Worm (Caenorhabditis elegans) whole organism, young adult: ENCODE measurements around the gene K02C4.3.

Experiments used
- D2030.7 ChIP-seq: fragments of 200-800 bp; sonication (Bioruptor generic); IDR thresholded peaks from 2 replicates; pipeline ENCODE4 v1.3.6; 2022; ENCODE audit warnings: missing genetic modification reagents, missing genetic modification characterization, missing compliant biosample characterization
- F22D6.2 ChIP-seq: sonication (generic microtip); optimal IDR thresholded peaks from 2 replicates; lab custom pipeline; 2016; ENCODE audit warnings: mild to moderate bottlenecking, missing genetic modification characterization, missing compliant biosample characterization
- F23B12.7 ChIP-seq: sonication (generic microtip); optimal IDR thresholded peaks from 2 replicates; lab custom pipeline; 2017; ENCODE audit warnings: missing genetic modification characterization, mild to moderate bottlenecking, missing compliant biosample characterization, antibody characterized with exemption, moderate library complexity; ENCODE audit not compliant: insufficient read depth
- F33H1.4 ChIP-seq: fragments of 200-800 bp; sonication (Bioruptor generic); IDR thresholded peaks from 2 replicates; pipeline ENCODE4 v1.3.6; 2022; ENCODE audit warnings: missing genetic modification reagents, missing genetic modification characterization, missing compliant biosample characterization
- F49E8.2 ChIP-seq: sonication (generic microtip); optimal IDR thresholded peaks from 3 replicates; lab custom pipeline; 2017; ENCODE audit warnings: missing genetic modification characterization, mild to moderate bottlenecking, missing compliant biosample characterization, antibody characterized with exemption, moderate library complexity; ENCODE audit not compliant: insufficient read depth
- F52B5.7 ChIP-seq: sonication (generic microtip); optimal IDR thresholded peaks from 2 replicates; lab custom pipeline; 2016; ENCODE audit warnings: mild to moderate bottlenecking, missing genetic modification characterization, missing compliant biosample characterization
- F55B11.4 ChIP-seq: sonication (generic microtip); optimal IDR thresholded peaks from 2 replicates; lab custom pipeline; 2016; ENCODE audit warnings: missing compliant biosample characterization, missing genetic modification characterization, borderline replicate concordance; ENCODE audit not compliant: insufficient read depth
- K11D2.4 ChIP-seq: fragments of 200-800 bp; sonication (Bioruptor generic); IDR thresholded peaks from 2 replicates; pipeline ENCODE4 v1.3.6; 2022; ENCODE audit warnings: missing genetic modification reagents, missing genetic modification characterization, missing compliant biosample characterization
- K12H6.12 ChIP-seq: fragments of 200-800 bp; sonication (Bioruptor generic); optimal IDR thresholded peaks from 2 replicates; lab custom pipeline; 2018; ENCODE audit warnings: mild to moderate bottlenecking, missing genetic modification characterization, missing compliant biosample characterization
- T07F8.4 ChIP-seq: sonication (generic microtip); optimal IDR thresholded peaks from 2 replicates; lab custom pipeline; 2016; ENCODE audit warnings: mild to moderate bottlenecking, missing genetic modification characterization, moderate library complexity, missing compliant biosample characterization
- Y56A3A.18 ChIP-seq: fragments of 200-800 bp; sonication (Bioruptor generic); IDR thresholded peaks from 2 replicates; pipeline ENCODE4 v1.3.6; 2022; ENCODE audit warnings: missing genetic modification reagents, missing genetic modification characterization, missing compliant biosample characterization
- Y67H2A.10 ChIP-seq: fragments of 200-800 bp; sonication (Bioruptor generic); conservative IDR thresholded peaks from 2 replicates; pipeline ENCODE4 v1.3.6; 2022; ENCODE audit warnings: missing genetic modification reagents, missing genetic modification characterization, missing compliant biosample characterization
- ZK185.1 ChIP-seq: sonication (generic microtip); optimal IDR thresholded peaks from 2 replicates; lab custom pipeline; 2016; ENCODE audit warnings: mild to moderate bottlenecking, missing genetic modification characterization, missing compliant biosample characterization; ENCODE audit not compliant: poor library complexity, severe bottlenecking
- ama-1 ChIP-seq, 3 experiments: fragments of 150-350 bp in 1 of 3; sonication (generic microtip) in 2 of 3; optimal IDR thresholded peaks; 2 replicates each; lab custom pipeline; 2014 to 2018; ENCODE audit warnings: missing biosample characterization in 2 of 3, missing genetic modification characterization in 2 of 3, missing genetic modification reagents in 2 of 3
- aptf-3 ChIP-seq: fragments of 200-800 bp; sonication (Bioruptor generic); IDR thresholded peaks from 2 replicates; pipeline ENCODE4 v1.3.6; 2022; ENCODE audit warnings: missing genetic modification characterization, missing compliant biosample characterization
- cebp-2 ChIP-seq: fragments of 200-800 bp; sonication (Bioruptor generic); IDR thresholded peaks from 2 replicates; pipeline ENCODE4 v1.3.6; 2022; ENCODE audit warnings: missing genetic modification characterization, missing compliant biosample characterization
- ceh-40 ChIP-seq: fragments of 200-800 bp; sonication (Bioruptor generic); IDR thresholded peaks from 2 replicates; pipeline ENCODE4 v1.3.6; 2022; ENCODE audit warnings: missing genetic modification characterization, missing compliant biosample characterization
- ceh-79 ChIP-seq: sonication (generic microtip); optimal IDR thresholded peaks from 2 replicates; lab custom pipeline; 2017; ENCODE audit warnings: mild to moderate bottlenecking, missing genetic modification characterization, missing compliant biosample characterization
- die-1 ChIP-seq: sonication (generic microtip); optimal IDR thresholded peaks from 2 replicates; lab custom pipeline; 2016; ENCODE audit warnings: missing genotype, mild to moderate bottlenecking, missing genetic modification characterization, missing compliant biosample characterization
- dox-1 ChIP-seq: fragments of 200-800 bp; sonication (Bioruptor generic); IDR thresholded peaks from 2 replicates; pipeline ENCODE4 v1.3.6; 2022; ENCODE audit warnings: missing genetic modification reagents, missing genetic modification characterization, missing compliant biosample characterization
- egl-44 ChIP-seq: fragments of 200-800 bp; sonication (Bioruptor generic); IDR thresholded peaks from 2 replicates; pipeline ENCODE4 v1.3.6; 2022; ENCODE audit warnings: missing genetic modification reagents, missing genetic modification characterization, missing compliant biosample characterization
- him-1 ChIP-seq: sonication (generic microtip); optimal IDR thresholded peaks from 2 replicates; lab custom pipeline; 2016; ENCODE audit warnings: missing genotype, missing genetic modification reagents, missing genetic modification characterization, missing compliant biosample characterization
- hlh-12 ChIP-seq: sonication (generic microtip); optimal IDR thresholded peaks from 2 replicates; lab custom pipeline; 2016; ENCODE audit warnings: missing genetic modification characterization, missing compliant biosample characterization
- hmg-20 ChIP-seq: fragments of 200-800 bp; sonication (Bioruptor generic); IDR thresholded peaks from 2 replicates; pipeline ENCODE4 v1.3.6; 2022; ENCODE audit warnings: missing genetic modification reagents, missing genetic modification characterization, missing compliant biosample characterization
- hrde-1 ChIP-seq: sonication (generic microtip); optimal IDR thresholded peaks from 2 replicates; lab custom pipeline; 2016; ENCODE audit warnings: missing genetic modification characterization, mild to moderate bottlenecking, missing compliant biosample characterization, moderate library complexity, missing genotype, missing genetic modification reagents, borderline replicate concordance
- let-526 ChIP-seq: fragments of 200-800 bp; sonication (Bioruptor generic); IDR thresholded peaks from 2 replicates; pipeline ENCODE4 v1.3.6; 2022; ENCODE audit warnings: missing genetic modification reagents, missing genetic modification characterization, missing compliant biosample characterization
- let-607 ChIP-seq, 2 experiments: fragments of 200-800 bp in 1 of 2; sonication (Bioruptor generic) in 1 of 2; sonication (generic microtip) in 1 of 2; optimal IDR thresholded peaks; 2 replicates each; lab custom pipeline; 2016 to 2018; ENCODE audit warnings: mild to moderate bottlenecking in 2 of 2, missing compliant biosample characterization in 2 of 2, missing genetic modification characterization in 2 of 2, moderate library complexity in 2 of 2, missing genotype in 1 of 2
- lin-40 ChIP-seq: sonication (generic microtip); optimal IDR thresholded peaks from 2 replicates; lab custom pipeline; 2016; ENCODE audit warnings: missing genetic modification characterization, mild to moderate bottlenecking, missing compliant biosample characterization, missing genotype, missing genetic modification reagents
- lin-54 ChIP-seq: fragments of 200-800 bp; sonication (Bioruptor generic); optimal IDR thresholded peaks from 2 replicates; lab custom pipeline; 2018; ENCODE audit warnings: mild to moderate bottlenecking, missing genetic modification characterization, missing compliant biosample characterization
- lir-1 ChIP-seq: fragments of 200-800 bp; sonication (Bioruptor generic); conservative IDR thresholded peaks from 2 replicates; pipeline ENCODE4 v1.3.6; 2022; ENCODE audit warnings: missing genetic modification reagents, missing genetic modification characterization, missing compliant biosample characterization
- lsl-1 ChIP-seq: fragments of 200-800 bp; sonication (Bioruptor generic); optimal IDR thresholded peaks from 2 replicates; lab custom pipeline; 2018; ENCODE audit warnings: mild to moderate bottlenecking, missing genetic modification characterization, moderate library complexity, missing compliant biosample characterization
- lsy-27 ChIP-seq: sonication (generic microtip); optimal IDR thresholded peaks from 2 replicates; lab custom pipeline; 2017; ENCODE audit warnings: missing genetic modification characterization, mild to moderate bottlenecking, missing compliant biosample characterization, antibody characterized with exemption, missing genotype, borderline replicate concordance; ENCODE audit not compliant: insufficient read depth
- madf-3 ChIP-seq: fragments of 200-800 bp; sonication (Bioruptor generic); IDR thresholded peaks from 2 replicates; pipeline ENCODE4 v1.3.6; 2022; ENCODE audit warnings: missing genetic modification reagents, missing genetic modification characterization, missing compliant biosample characterization
- madf-6 ChIP-seq: fragments of 200-800 bp; sonication (Bioruptor generic); IDR thresholded peaks from 2 replicates; pipeline ENCODE4 v1.3.6; 2022; ENCODE audit warnings: missing genetic modification reagents, missing genetic modification characterization, missing compliant biosample characterization
- madf-8 ChIP-seq: fragments of 200-800 bp; sonication (Bioruptor generic); conservative IDR thresholded peaks from 2 replicates; pipeline ENCODE4 v1.3.6; 2022; ENCODE audit warnings: missing genetic modification reagents, missing genetic modification characterization, missing compliant biosample characterization
- mcd-1 ChIP-seq: fragments of 200-800 bp; sonication (Bioruptor generic); IDR thresholded peaks from 2 replicates; pipeline ENCODE4 v1.3.6; 2022; ENCODE audit warnings: missing genetic modification reagents, missing genetic modification characterization, missing compliant biosample characterization
- nfya-2 ChIP-seq: fragments of 200-800 bp; sonication (Bioruptor generic); IDR thresholded peaks from 2 replicates; pipeline ENCODE4 v1.3.6; 2022; ENCODE audit warnings: missing genetic modification reagents, missing genetic modification characterization, missing compliant biosample characterization
- nhr-120 ChIP-seq: fragments of 200-800 bp; sonication (Bioruptor generic); IDR thresholded peaks from 2 replicates; pipeline ENCODE4 v1.3.6; 2022; ENCODE audit warnings: missing genetic modification characterization, missing compliant biosample characterization
- nhr-179 ChIP-seq: sonication (generic microtip); optimal IDR thresholded peaks from 2 replicates; lab custom pipeline; 2016; ENCODE audit warnings: mild to moderate bottlenecking, missing genetic modification characterization, missing compliant biosample characterization
- nhr-27 ChIP-seq: fragments of 200-800 bp; sonication (Bioruptor generic); optimal IDR thresholded peaks from 2 replicates; lab custom pipeline; 2018; ENCODE audit warnings: mild to moderate bottlenecking, missing genetic modification characterization, moderate library complexity, missing compliant biosample characterization
- pbrm-1 ChIP-seq: fragments of 200-800 bp; sonication (Bioruptor generic); IDR thresholded peaks from 2 replicates; pipeline ENCODE4 v1.3.6; 2022; ENCODE audit warnings: missing genetic modification reagents, missing genetic modification characterization, missing compliant biosample characterization
- rcor-1 ChIP-seq: fragments of 200-800 bp; sonication (Bioruptor generic); IDR thresholded peaks from 2 replicates; pipeline ENCODE4 v1.3.6; 2022; ENCODE audit warnings: missing genetic modification reagents, missing genetic modification characterization, missing compliant biosample characterization
- rpc-1 ChIP-seq, 2 experiments: fragments of 150-350 bp in 1 of 2; sonication (generic microtip) in 1 of 2; optimal IDR thresholded peaks; 2 replicates each; lab custom pipeline; 2014 to 2018; ENCODE audit warnings: missing biosample characterization in 1 of 2, missing genetic modification characterization in 1 of 2, missing genetic modification reagents in 1 of 2, missing genotype in 1 of 2
- snpc-3.4 ChIP-seq: sonication (generic microtip); optimal IDR thresholded peaks from 2 replicates; lab custom pipeline; 2017; ENCODE audit warnings: missing genetic modification characterization, mild to moderate bottlenecking, missing compliant biosample characterization, antibody characterized with exemption, moderate library complexity, missing genotype, missing genetic modification reagents
- ztf-6 ChIP-seq: fragments of 200-800 bp; sonication (Bioruptor generic); IDR thresholded peaks from 2 replicates; pipeline ENCODE4 v1.3.6; 2022; ENCODE audit warnings: missing genetic modification reagents, missing genetic modification characterization, missing compliant biosample characterization

The K02C4.3 gene

ce11 chrII:8106921-8107695, 20.5 kb upstream of the K02C4.3 start, which contains the start of the genes chst-1 and C41C4.9 (continued):
- TF ChIP-seq ceh-79 = peak; percentile 92
- TF ChIP-seq F49E8.2 (tag; lab: Kevin White, UChicago) = peak; percentile 41
- peak; percentile 80 for TF ChIP-seq hrde-1 (tag; lab: Kevin White, UChicago)
- no peak; the same call in 1 of the 2 replicates for TF ChIP-seq lir-1 (GFP tag; lab: Robert Waterston, UW)
- TF ChIP-seq hmg-20 (GFP tag; lab: Robert Waterston, UW) = peak; percentile 75
- no peak for TF ChIP-seq ama-1 (optimal IDR thresholded peaks at IDR 0.05; lab: Kevin White, UChicago)
- TF ChIP-seq ama-1 (GFP tag; optimal IDR thresholded peaks at IDR 0.05; lab: Kevin White, UChicago) = peak in 1 of 2 experiments; percentile 86
- peak; percentile 92 for TF ChIP-seq him-1 (tag; lab: Kevin White, UChicago)
- TF ChIP-seq F22D6.2 (tag; lab: Kevin White, UChicago) = peak; percentile 74
- no peak; the same call in 1 of the 2 replicates for TF ChIP-seq let-526
- peak; percentile 76 for TF ChIP-seq snpc-3.4 (tag; lab: Kevin White, UChicago)
- TF ChIP-seq F33H1.4 (GFP tag; lab: Robert Waterston, UW) = no peak; the same call in 1 of the 2 replicates
- no peak for TF ChIP-seq madf-8 (GFP tag; lab: Robert Waterston, UW)
- peak; percentile 52 to 68 for TF ChIP-seq let-607 (tag; optimal IDR thresholded peaks at IDR 0.05; lab: Kevin White, UChicago)
- TF ChIP-seq lin-54 (GFP tag; lab: Kevin White, UChicago) = peak; percentile 84
- TF ChIP-seq nfya-2 (GFP tag; lab: Robert Waterston, UW) = no peak
- TF ChIP-seq hlh-12 (tag; lab: Kevin White, UChicago) = peak; percentile 68
- no peak for TF ChIP-seq lin-40 (tag; lab: Kevin White, UChicago)
- TF ChIP-seq aptf-3 = peak; percentile 89; the same call in 1 of the 2 replicates
- TF ChIP-seq T07F8.4 = peak; percentile 74
- peak; percentile 29; the same call in 1 of the 2 replicates for TF ChIP-seq ztf-6 (GFP tag; lab: Robert Waterston, UW)
- TF ChIP-seq cebp-2 (GFP tag; lab: Robert Waterston, UW) = peak; percentile 88; the same call in 1 of the 2 replicates
- no peak for TF ChIP-seq dox-1 (GFP tag; lab: Robert Waterston, UW)
- peak; percentile 96 for TF ChIP-seq die-1 (tag; lab: Kevin White, UChicago)
- peak; percentile 75 for TF ChIP-seq rcor-1 (GFP tag; lab: Robert Waterston, UW)
- TF ChIP-seq rpc-1 (optimal IDR thresholded peaks at IDR 0.05; lab: Kevin White, UChicago) = peak; percentile 94
- peak; percentile 97 for TF ChIP-seq rpc-1 (tag; optimal IDR thresholded peaks at IDR 0.05; lab: Kevin White, UChicago)
- no peak for TF ChIP-seq Y67H2A.10 (GFP tag; lab: Robert Waterston, UW)
- peak; percentile 35 for TF ChIP-seq F55B11.4
- peak; percentile 80 for TF ChIP-seq ZK185.1 (tag; lab: Kevin White, UChicago)
- TF ChIP-seq madf-3 (GFP tag; lab: Robert Waterston, UW) = no peak
- peak; percentile 94 for TF ChIP-seq F52B5.7 (tag; lab: Kevin White, UChicago)
- TF ChIP-seq nhr-179 = peak; percentile 67
- TF ChIP-seq nhr-27 (tag; lab: Kevin White, UChicago) = no peak
- TF ChIP-seq ceh-40 = peak; percentile 92
- no peak for TF ChIP-seq K11D2.4 (GFP tag; lab: Robert Waterston, UW)
- TF ChIP-seq Y56A3A.18 (GFP tag; lab: Robert Waterston, UW) = peak; percentile 93
- TF ChIP-seq pbrm-1 (GFP tag; lab: Robert Waterston, UW) = no peak; the same call in 1 of the 2 replicates
- peak; percentile 57 for TF ChIP-seq K12H6.12 (tag; lab: Kevin White, UChicago)
- peak; percentile 81 for TF ChIP-seq F23B12.7
- TF ChIP-seq D2030.7 (GFP tag; lab: Robert Waterston, UW) = no peak; the same call in 1 of the 2 replicates
- no peak for TF ChIP-seq mcd-1 (GFP tag; lab: Robert Waterston, UW)
- TF ChIP-seq madf-6 (GFP tag; lab: Robert Waterston, UW) = no peak
- no peak for TF ChIP-seq lsl-1 (GFP tag; lab: Kevin White, UChicago)
- peak; percentile 8 for TF ChIP-seq lsy-27 (tag; lab: Kevin White, UChicago)
- peak; percentile 95 for TF ChIP-seq egl-44
- no peak for TF ChIP-seq nhr-120 (GFP tag; lab: Robert Waterston, UW)
